Fruit fly (Drosophila melanogaster) whole organism, wandering third instar larva: Measurements from ENCODE around the gene upd1.

Source experiments
- Abd-B ChIP-seq: fragments of >200 bp; optimal IDR thresholded peaks from 2 replicates; lab custom pipeline; 2017; ENCODE audit warnings: missing biosample characterization, missing genetic modification characterization
- CG32264 ChIP-seq: fragments of 200-800 bp; sonication (Bioruptor generic); optimal IDR thresholded peaks from 2 replicates; lab custom pipeline; 2016; ENCODE audit warnings: missing biosample characterization, missing genetic modification characterization
- CG9705 ChIP-seq: fragments of 200-800 bp; sonication (Bioruptor generic); optimal IDR thresholded peaks from 2 replicates; lab custom pipeline; 2018; ENCODE audit warnings: missing biosample characterization, mild to moderate bottlenecking, missing genetic modification characterization
- CrebA ChIP-seq: fragments of 200-800 bp; sonication (Bioruptor generic); optimal IDR thresholded peaks from 2 replicates; lab custom pipeline; 2016; ENCODE audit warnings: missing biosample characterization, mild to moderate bottlenecking, missing genetic modification characterization, borderline replicate concordance
- Dfd ChIP-seq: fragments of >200 bp; optimal IDR thresholded peaks from 2 replicates; lab custom pipeline; 2017; ENCODE audit warnings: missing biosample characterization, missing genetic modification characterization
- Dif ChIP-seq: fragments of 200-275, 200-300 bp; sonication (Bioruptor generic); optimal IDR thresholded peaks from 2 replicates; lab custom pipeline; 2018; ENCODE audit warnings: missing biosample characterization, missing genetic modification characterization; ENCODE audit not compliant: partially characterized antibody
- GATAd ChIP-seq: sonication (Bioruptor generic); optimal IDR thresholded peaks from 2 replicates; lab custom pipeline; 2016; ENCODE audit warnings: missing biosample characterization, missing genetic modification characterization
- HLH106 ChIP-seq: fragments of 200-800 bp; optimal IDR thresholded peaks from 3 replicates; lab custom pipeline; 2019; ENCODE audit warnings: missing biosample characterization, mild to moderate bottlenecking, missing genetic modification characterization, moderate library complexity
- Hnf4 ChIP-seq: fragments of 200-800 bp; sonication (Bioruptor generic); optimal IDR thresholded peaks from 2 replicates; lab custom pipeline; 2016; ENCODE audit warnings: missing biosample characterization, mild to moderate bottlenecking, missing genetic modification characterization
- Hr78 ChIP-seq: fragments of >200 bp; optimal IDR thresholded peaks from 2 replicates; lab custom pipeline; 2017; ENCODE audit warnings: missing biosample characterization, missing genetic modification characterization
- Hr83 ChIP-seq: fragments of 200-300 bp; sonication (Bioruptor generic); optimal IDR thresholded peaks from 2 replicates; lab custom pipeline; 2016; ENCODE audit warnings: missing biosample characterization, mild to moderate bottlenecking, missing genetic modification characterization, moderate library complexity; ENCODE audit not compliant: poor library complexity, severe bottlenecking
- Jra ChIP-seq: sonication (Bioruptor generic); optimal IDR thresholded peaks from 2 replicates; lab custom pipeline; 2016; ENCODE audit warnings: missing biosample characterization, missing genetic modification characterization
- Mio ChIP-seq: sonication (Bioruptor generic); optimal IDR thresholded peaks from 2 replicates; lab custom pipeline; 2016; ENCODE audit warnings: missing biosample characterization, missing genetic modification characterization
- Myc ChIP-seq: fragments of >200 bp; optimal IDR thresholded peaks from 2 replicates; lab custom pipeline; 2017
- N ChIP-seq: fragments of >200 bp; optimal IDR thresholded peaks from 2 replicates; lab custom pipeline; 2018; ENCODE audit warnings: missing biosample characterization, missing external identifiers, missing genetic modification characterization
- OdsH ChIP-seq: fragments of 200-800 bp; sonication (Bioruptor generic); optimal IDR thresholded peaks from 2 replicates; lab custom pipeline; 2016; ENCODE audit warnings: missing biosample characterization, mild to moderate bottlenecking, missing genetic modification characterization
- Rel ChIP-seq, 2 experiments: fragments of 200-800 bp; sonication (Bioruptor generic) in 1 of 2; optimal IDR thresholded peaks; 2 replicates in 1 of 2; 3 replicates in 1 of 2; lab custom pipeline; 2016 to 2019; ENCODE audit warnings: mild to moderate bottlenecking in 2 of 2, missing biosample characterization in 2 of 2, missing genetic modification characterization in 2 of 2, moderate library complexity in 1 of 2
- Sp1 ChIP-seq: fragments of 200-800 bp; sonication (Bioruptor generic); optimal IDR thresholded peaks from 3 replicates; lab custom pipeline; 2019; ENCODE audit warnings: missing biosample characterization, mild to moderate bottlenecking, missing genetic modification characterization, moderate library complexity
- Vsx2 ChIP-seq: fragments of 200-300, 225-300 bp; sonication (Bioruptor generic); optimal IDR thresholded peaks from 2 replicates; lab custom pipeline; 2018; ENCODE audit warnings: missing biosample characterization, missing genetic modification characterization; ENCODE audit not compliant: partially characterized antibody
- br ChIP-seq: fragments of 200-800 bp; sonication (Bioruptor generic); optimal IDR thresholded peaks from 2 replicates; lab custom pipeline; 2016; ENCODE audit warnings: missing biosample characterization, missing genetic modification characterization
- brk ChIP-seq: fragments of 200-800 bp; sonication (Bioruptor generic); optimal IDR thresholded peaks from 2 replicates; lab custom pipeline; 2016; ENCODE audit warnings: missing biosample characterization, mild to moderate bottlenecking, missing genetic modification characterization
- dl ChIP-seq, 2 experiments: fragments of 175-275, 200-275 bp in 1 of 2; fragments of 200-275 bp in 1 of 2; sonication (Bioruptor generic); optimal IDR thresholded peaks; lab custom pipeline; 2018; ENCODE audit warnings: mild to moderate bottlenecking in 2 of 2, missing biosample characterization in 2 of 2, missing genetic modification characterization in 2 of 2, moderate library complexity in 2 of 2; ENCODE audit not compliant: partially characterized antibody in 2 of 2, insufficient read depth in 1 of 2
- dmrt93B ChIP-seq: fragments of 200-800 bp; sonication (Bioruptor generic); optimal IDR thresholded peaks from 2 replicates; lab custom pipeline; 2018; ENCODE audit warnings: missing biosample characterization, mild to moderate bottlenecking, missing genetic modification characterization
- dsf ChIP-seq: sonication (Bioruptor generic); optimal IDR thresholded peaks from 2 replicates; lab custom pipeline; 2016; ENCODE audit warnings: missing biosample characterization, missing genetic modification characterization, borderline replicate concordance
- ey ChIP-seq: fragments of 200-800 bp; sonication (Bioruptor generic); optimal IDR thresholded peaks from 2 replicates; lab custom pipeline; 2016; ENCODE audit warnings: missing biosample characterization, missing genetic modification characterization
- foxo ChIP-seq, 2 experiments: fragments of 200-800 bp; sonication (Bioruptor generic); optimal IDR thresholded peaks; 2 replicates in 1 of 2; 3 replicates in 1 of 2; lab custom pipeline; 2016 to 2017; ENCODE audit warnings: missing biosample characterization in 2 of 2, missing genetic modification characterization in 2 of 2
- fru ChIP-seq: fragments of 200-800 bp; sonication (Bioruptor generic); optimal IDR thresholded peaks from 3 replicates; lab custom pipeline; 2016; ENCODE audit warnings: missing biosample characterization, mild to moderate bottlenecking, missing genetic modification characterization
- h ChIP-seq: fragments of 200-800 bp; sonication (Bioruptor generic); optimal IDR thresholded peaks from 3 replicates; lab custom pipeline; 2016; ENCODE audit warnings: missing biosample characterization, mild to moderate bottlenecking, missing genetic modification characterization
- jim ChIP-seq: fragments of 175-275, 200-325 bp; sonication (Bioruptor generic); optimal IDR thresholded peaks from 2 replicates; lab custom pipeline; 2016; ENCODE audit warnings: missing biosample characterization, mild to moderate bottlenecking, missing genetic modification characterization
- lola ChIP-seq: fragments of >200 bp; optimal IDR thresholded peaks from 2 replicates; lab custom pipeline; 2017; ENCODE audit warnings: missing biosample characterization, missing genetic modification characterization
- pan ChIP-seq: fragments of >200 bp; optimal IDR thresholded peaks from 2 replicates; lab custom pipeline; 2017
- psq ChIP-seq: fragments of 200-800 bp; sonication (Bioruptor generic); optimal IDR thresholded peaks from 3 replicates; lab custom pipeline; 2017; ENCODE audit warnings: missing biosample characterization, mild to moderate bottlenecking, missing genetic modification characterization, moderate library complexity
- rgr ChIP-seq: fragments of 200-800 bp; sonication (Bioruptor generic); optimal IDR thresholded peaks from 3 replicates; lab custom pipeline; 2016; ENCODE audit warnings: missing biosample characterization, mild to moderate bottlenecking, missing genetic modification characterization
- sage ChIP-seq: fragments of 200-800 bp; sonication (Bioruptor generic); optimal IDR thresholded peaks from 2 replicates; lab custom pipeline; 2016; ENCODE audit warnings: missing biosample characterization, mild to moderate bottlenecking, missing genetic modification characterization
- sv ChIP-seq: fragments of 200-800 bp; sonication (Bioruptor generic); optimal IDR thresholded peaks from 3 replicates; lab custom pipeline; 2016; ENCODE audit warnings: missing biosample characterization, missing genetic modification characterization
- tai ChIP-seq: sonication (Bioruptor generic); optimal IDR thresholded peaks from 2 replicates; lab custom pipeline; 2016; ENCODE audit warnings: missing biosample characterization, missing genetic modification characterization
- usp ChIP-seq: fragments of >200 bp; optimal IDR thresholded peaks from 2 replicates; lab custom pipeline; 2017; ENCODE audit warnings: missing biosample characterization, missing genetic modification characterization
- woc ChIP-seq: sonication (Bioruptor generic); optimal IDR thresholded peaks from 2 replicates; lab custom pipeline; 2016; ENCODE audit warnings: missing biosample characterization, mild to moderate bottlenecking, missing genetic modification characterization

The upd1 gene

DNA sequence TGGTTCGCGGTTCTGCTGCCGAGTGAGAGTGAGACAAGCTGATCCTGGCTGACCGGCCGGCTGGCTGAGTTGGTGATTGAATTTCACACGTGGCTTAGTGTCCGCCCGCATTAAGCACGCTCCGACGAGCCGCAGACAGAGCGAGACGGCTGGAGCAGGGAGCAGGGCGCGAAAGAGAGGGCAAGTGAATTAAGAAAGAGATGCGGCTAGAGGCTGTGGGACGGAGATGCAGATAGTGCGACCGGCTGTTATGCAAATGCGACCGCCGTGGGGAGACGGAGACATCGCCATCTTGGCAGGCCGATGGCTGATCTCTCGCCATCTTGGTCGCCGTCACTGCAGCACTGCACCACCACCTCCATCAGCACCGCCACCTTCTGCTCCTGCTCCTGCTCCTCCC, 42.2 kb downstream of the upd1 start:
- TF ChIP-seq OdsH (no peak), Hr83 (GFP tag; lab: Kevin White, UChicago) (no peak), psq (GFP tag; lab: Kevin White, UChicago) (no peak), br (GFP tag; lab: Kevin White, UChicago) (no peak), woc (GFP tag; lab: Kevin White, UChicago) (no peak), foxo (GFP tag; optimal IDR thresholded peaks at IDR 0.05; lab: Kevin White, UChicago) (no peak), Sp1 (GFP tag; lab: Kevin White, UChicago) (no peak), N (no peak), CG9705 (GFP tag; lab: Kevin White, UChicago) (no peak), dl (GFP tag; optimal IDR thresholded peaks at IDR 0.05; lab: Kevin White, UChicago; ENCODE audit: insufficient read depth in 1 of 2, partially characterized antibody in 2 of 2) (no peak), brk (GFP tag; lab: Kevin White, UChicago) (no peak), GATAd (GFP tag; lab: Kevin White, UChicago) (no peak), jim (GFP tag; lab: Kevin White, UChicago) (no peak), Jra (GFP tag; lab: Kevin White, UChicago) (no peak), fru (no peak), Mio (GFP tag; lab: Kevin White, UChicago) (no peak), ey (GFP tag; lab: Kevin White, UChicago) (no peak), dsf (GFP tag; lab: Kevin White, UChicago) (no peak), CG32264 (no peak)

DNA sequence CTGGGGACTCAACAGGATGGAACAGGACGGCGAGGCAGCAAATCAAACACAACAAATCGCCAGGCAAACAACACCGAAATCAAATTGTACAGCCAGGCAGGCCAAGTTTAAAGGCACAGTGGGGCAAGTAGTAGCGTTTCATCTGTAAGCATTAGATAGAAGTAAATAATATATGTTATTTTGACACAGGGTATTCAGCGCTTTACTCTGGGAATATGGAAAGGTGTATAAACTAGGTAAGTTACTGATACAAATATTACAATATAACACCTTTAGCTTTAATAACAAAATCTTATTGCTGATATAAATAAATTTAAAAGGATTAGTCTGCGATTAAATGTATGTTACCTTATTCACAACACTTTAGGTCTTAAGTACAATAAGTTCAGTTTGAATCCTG, 45.7 kb downstream of the upd1 start:
- TF ChIP-seq woc (GFP tag; lab: Kevin White, UChicago), result peak; percentile 55
- TF ChIP-seq foxo (GFP tag; optimal IDR thresholded peaks at IDR 0.05; lab: Kevin White, UChicago), result peak in 1 of 2 experiments; percentile 44
- TF ChIP-seq Hr78 (GFP tag; lab: Kevin White, UChicago), result no peak
- TF ChIP-seq dmrt93B (GFP tag; lab: Kevin White, UChicago), result no peak
- no peak for TF ChIP-seq jim (GFP tag; lab: Kevin White, UChicago)
- no peak for TF ChIP-seq brk (GFP tag; lab: Kevin White, UChicago)
- TF ChIP-seq dsf (GFP tag; lab: Kevin White, UChicago), result no peak
- TF ChIP-seq HLH106 (tag; lab: Kevin White, UChicago), result peak; percentile 8
- TF ChIP-seq lola (GFP tag; lab: Kevin White, UChicago), result no peak
- no peak for TF ChIP-seq CG32264
- TF ChIP-seq CG9705 (GFP tag; lab: Kevin White, UChicago), result no peak
- no peak for TF ChIP-seq Abd-B
- TF ChIP-seq pan (lab: Kevin White, UChicago), result no peak
- no peak for TF ChIP-seq Dfd (GFP tag; lab: Kevin White, UChicago)
- no peak for TF ChIP-seq sage (GFP tag; lab: Kevin White, UChicago)
- TF ChIP-seq psq (GFP tag; lab: Kevin White, UChicago), result peak; percentile 23
- TF ChIP-seq N, result no peak
- peak; percentile 6 for TF ChIP-seq OdsH
- no peak for TF ChIP-seq sv
- TF ChIP-seq fru, result peak; percentile 33
- no peak for TF ChIP-seq Hnf4 (GFP tag; lab: Kevin White, UChicago)
- TF ChIP-seq Mio (GFP tag; lab: Kevin White, UChicago), result no peak
- TF ChIP-seq rgr (GFP tag; lab: Kevin White, UChicago), result no peak
- no peak for TF ChIP-seq tai
- TF ChIP-seq h (GFP tag; lab: Kevin White, UChicago), result peak; percentile 18
- TF ChIP-seq Dif, result no peak
- no peak for TF ChIP-seq Sp1 (GFP tag; lab: Kevin White, UChicago)
- TF ChIP-seq Jra (GFP tag; lab: Kevin White, UChicago), result no peak
- TF ChIP-seq Hr83 (GFP tag; lab: Kevin White, UChicago), result no peak
- TF ChIP-seq dl (GFP tag; optimal IDR thresholded peaks at IDR 0.05; lab: Kevin White, UChicago; ENCODE audit: insufficient read depth in 1 of 2, partially characterized antibody in 2 of 2), result no peak
- TF ChIP-seq CrebA (GFP tag; lab: Kevin White, UChicago), result no peak
- TF ChIP-seq Myc, result no peak
- no peak for TF ChIP-seq usp (GFP tag; lab: Kevin White, UChicago)
- no peak for TF ChIP-seq GATAd (GFP tag; lab: Kevin White, UChicago)
- TF ChIP-seq ey (GFP tag; lab: Kevin White, UChicago), result peak; percentile 2
- no peak for TF ChIP-seq br (GFP tag; lab: Kevin White, UChicago)
- TF ChIP-seq Vsx2 (GFP tag; lab: Kevin White, UChicago), result no peak
- no peak for TF ChIP-seq Rel (GFP tag; optimal IDR thresholded peaks at IDR 0.05; lab: Kevin White, UChicago)
- TF ChIP-seq Rel (tag; optimal IDR thresholded peaks at IDR 0.05; lab: Kevin White, UChicago), result no peak
